Worm (Caenorhabditis elegans) whole organism, late embryonic: ENCODE results near the gene pyp-1.

Experiments
- F13H6.1 ChIP-seq: sonication (generic microtip); optimal IDR thresholded peaks from 2 replicates; lab custom pipeline; 2016; ENCODE audit warnings: missing genetic modification characterization, missing compliant biosample characterization
- Y22D7AL.16 ChIP-seq: sonication (generic microtip); optimal IDR thresholded peaks from 2 replicates; lab custom pipeline; 2016; ENCODE audit warnings: missing genetic modification characterization, missing compliant biosample characterization
- ceh-9 ChIP-seq: sonication (generic microtip); optimal IDR thresholded peaks from 2 replicates; lab custom pipeline; 2016; ENCODE audit warnings: mild to moderate bottlenecking, missing genetic modification characterization, inconsistent platforms, missing compliant biosample characterization
- elt-2 ChIP-seq: sonication (generic microtip); optimal IDR thresholded peaks from 2 replicates; lab custom pipeline; 2016; ENCODE audit warnings: missing genetic modification reagents, missing genetic modification characterization, missing compliant biosample characterization
- hlh-15 ChIP-seq: sonication (generic microtip); optimal IDR thresholded peaks from 2 replicates; lab custom pipeline; 2016; ENCODE audit warnings: missing genetic modification characterization, missing compliant biosample characterization
- nhr-11 ChIP-seq: fragments of 150-350 bp; optimal IDR thresholded peaks from 2 replicates; lab custom pipeline; 2014; ENCODE audit warnings: missing biosample characterization, missing genetic modification characterization
- unc-86 ChIP-seq: sonication (generic microtip); optimal IDR thresholded peaks from 2 replicates; lab custom pipeline; 2016; ENCODE audit warnings: missing genetic modification characterization, missing compliant biosample characterization

- TF ChIP-seq ceh-9 = no peak
- no peak for TF ChIP-seq hlh-15 (tag; lab: Kevin White, UChicago)
- TF ChIP-seq nhr-11 (tag; lab: Kevin White, UChicago) = no peak
- TF ChIP-seq unc-86 (tag; lab: Kevin White, UChicago) = no peak
- no peak for TF ChIP-seq elt-2 (tag; lab: Kevin White, UChicago)
- TF ChIP-seq F13H6.1 (tag; lab: Kevin White, UChicago) = no peak
- TF ChIP-seq Y22D7AL.16 = no peak
Observed at ce11 chrIV:9948035-9948434, 50.7 kb downstream of the pyp-1 start.
